Worm (Caenorhabditis elegans) whole organism, late embryonic: ENCODE data around the gene C43H6.4.

Experiments
- ceh-31 ChIP-seq: sonication (generic microtip); optimal IDR thresholded peaks from 2 replicates; lab custom pipeline; 2016; ENCODE audit warnings: missing genetic modification characterization, missing compliant biosample characterization
- che-1 ChIP-seq: sonication (generic microtip); optimal IDR thresholded peaks from 2 replicates; lab custom pipeline; 2016; ENCODE audit warnings: mild to moderate bottlenecking, missing genetic modification characterization, missing compliant biosample characterization
- dmd-4 ChIP-seq: sonication (generic microtip); optimal IDR thresholded peaks from 2 replicates; lab custom pipeline; 2016; ENCODE audit warnings: borderline replicate concordance, missing genetic modification characterization, missing compliant biosample characterization
- lin-11 ChIP-seq: fragments of 200-800 bp; sonication (Bioruptor generic); optimal IDR thresholded peaks from 2 replicates; lab custom pipeline; 2018; ENCODE audit warnings: mild to moderate bottlenecking, missing genetic modification characterization, missing compliant biosample characterization
- pha-4 ChIP-seq: fragments of 150-350 bp; optimal IDR thresholded peaks from 2 replicates; lab custom pipeline; 2018; ENCODE audit warnings: missing biosample characterization, missing genetic modification reagents, missing genetic modification characterization
- pqm-1 ChIP-seq: sonication (generic microtip); optimal IDR thresholded peaks from 2 replicates; lab custom pipeline; 2016; ENCODE audit warnings: missing genetic modification characterization, missing compliant biosample characterization
- ttx-3 ChIP-seq: sonication (generic microtip); optimal IDR thresholded peaks from 2 replicates; lab custom pipeline; 2016; ENCODE audit warnings: missing genetic modification reagents, missing genetic modification characterization, missing compliant biosample characterization
- unc-42 ChIP-seq: sonication (generic microtip); optimal IDR thresholded peaks from 2 replicates; lab custom pipeline; 2016; ENCODE audit warnings: missing genotype, missing genetic modification characterization, missing compliant biosample characterization

DNA sequence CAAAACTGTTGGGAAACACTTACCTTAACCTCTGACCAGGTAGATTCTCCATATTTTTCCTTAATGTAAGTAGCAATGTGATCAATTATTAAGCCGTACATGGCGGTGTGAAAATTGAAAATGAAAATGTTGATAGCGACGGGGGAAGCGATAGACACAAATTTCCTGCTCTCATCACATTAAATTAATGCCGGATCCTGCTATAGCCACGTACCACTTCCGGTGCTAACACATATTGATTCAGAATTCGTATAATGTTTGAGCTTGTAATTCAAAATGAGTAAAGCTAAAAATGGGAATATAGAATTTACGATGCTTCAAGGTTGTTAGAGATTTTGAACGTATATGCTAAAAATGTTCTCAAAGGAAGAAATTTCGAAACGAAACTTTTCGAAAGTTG lies 23.6 kb downstream of the C43H6.4 start, which contains the start of gene gcy-31:
- TF ChIP-seq pqm-1 (tag; lab: Kevin White, UChicago) (no peak), che-1 (tag; lab: Kevin White, UChicago) (no peak), ttx-3 (tag; lab: Kevin White, UChicago) (no peak), pha-4 (tag; lab: Kevin White, UChicago) (no peak), dmd-4 (no peak), unc-42 (tag; lab: Kevin White, UChicago) (no peak), ceh-31 (no peak), lin-11 (tag; lab: Kevin White, UChicago) (no peak)
